Fruit fly (Drosophila melanogaster): Measurements from ENCODE around the gene CG31659.

Gene CG31659

DNA sequence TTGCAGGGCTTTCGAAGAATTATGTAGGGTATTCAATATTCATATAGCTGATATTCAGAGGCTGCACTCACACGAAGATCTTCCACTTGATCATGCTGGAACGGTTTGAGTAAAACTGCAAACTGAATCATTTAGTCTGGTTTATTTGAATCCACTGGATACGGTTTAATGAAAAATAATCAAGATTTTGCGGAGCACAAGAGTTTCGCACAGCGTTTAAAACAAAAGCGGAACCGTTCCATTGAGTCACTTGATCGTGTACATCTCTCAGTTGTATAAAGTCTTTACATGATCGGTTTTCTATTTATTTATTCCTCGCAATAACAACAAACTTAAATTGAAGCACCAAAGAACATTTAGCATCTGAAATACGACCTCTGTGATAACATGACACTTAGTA lies at the start of gene CG31659:
Gene CG31659, minus strand, starts transcription at position 101 of the 400 bp plus-strand sequence.
- TF ChIP-seq ttk (optimal IDR thresholded peaks at IDR 0.05) (no peak), Sin3A (optimal IDR thresholded peaks at IDR 0.05) (no peak), psq (optimal IDR thresholded peaks at IDR 0.05) (no peak), h (optimal IDR thresholded peaks at IDR 0.05) (no peak)

DNA sequence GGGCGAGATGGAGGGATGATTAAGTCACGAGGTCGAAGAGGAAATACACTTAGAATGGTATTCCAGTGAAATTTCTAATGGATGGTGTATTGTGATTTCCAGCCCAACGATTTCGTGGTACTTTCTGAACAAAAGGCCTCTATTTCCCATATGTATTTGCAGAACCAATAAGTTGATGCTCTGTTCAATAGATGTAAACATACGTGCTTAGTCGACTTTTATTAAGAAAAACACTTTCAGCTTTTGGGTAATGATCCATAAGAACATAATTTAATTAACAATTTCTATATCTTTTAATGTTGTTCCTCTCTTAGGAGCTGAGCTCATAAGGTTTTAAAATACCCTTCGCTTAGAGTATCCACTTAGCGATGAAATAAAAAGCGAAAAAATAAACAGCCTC lies 46.0 kb upstream of the CG31659 start:
- TF ChIP-seq Myc (optimal IDR thresholded peaks at IDR 0.05) (no peak), ttk (optimal IDR thresholded peaks at IDR 0.05) (no peak), psq (optimal IDR thresholded peaks at IDR 0.05) (no peak), h (optimal IDR thresholded peaks at IDR 0.05) (no peak), Sin3A (optimal IDR thresholded peaks at IDR 0.05) (no peak), insv (optimal IDR thresholded peaks at IDR 0.05) (no peak)

DNA sequence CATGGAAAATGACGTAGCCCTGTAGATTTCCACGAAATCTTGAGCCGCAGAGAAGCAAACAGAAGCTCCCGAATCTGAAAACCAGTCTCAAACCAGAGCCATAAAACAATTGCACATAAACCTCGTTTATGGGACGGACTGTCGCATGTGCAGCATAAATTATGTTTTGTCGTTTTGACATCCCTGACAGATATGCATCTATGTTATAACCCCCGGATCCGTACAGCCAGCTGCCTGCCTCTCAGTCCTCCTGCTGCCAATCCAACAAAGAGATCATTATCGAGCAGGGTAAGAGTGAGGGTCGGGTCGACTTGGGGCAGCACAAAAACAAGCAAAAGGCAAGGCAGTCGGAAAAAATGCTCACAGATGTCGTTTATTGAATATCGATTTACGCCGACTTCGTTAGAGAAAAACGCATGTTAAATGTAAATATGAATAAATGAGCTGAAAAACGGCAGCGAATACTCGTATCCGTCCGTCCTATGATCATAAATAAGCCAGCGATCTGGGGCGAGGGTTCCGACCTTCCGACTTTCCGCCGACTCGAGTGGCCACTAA lies 45.4 kb upstream of the CG31659 start:
- no peak for TF ChIP-seq ttk (optimal IDR thresholded peaks at IDR 0.05)
- TF ChIP-seq Sin3A (optimal IDR thresholded peaks at IDR 0.05) = no peak
- no peak for TF ChIP-seq Myc (optimal IDR thresholded peaks at IDR 0.05)
- no peak for TF ChIP-seq psq (optimal IDR thresholded peaks at IDR 0.05)
- TF ChIP-seq h (optimal IDR thresholded peaks at IDR 0.05) = no peak
- no peak for TF ChIP-seq insv (optimal IDR thresholded peaks at IDR 0.05)

DNA sequence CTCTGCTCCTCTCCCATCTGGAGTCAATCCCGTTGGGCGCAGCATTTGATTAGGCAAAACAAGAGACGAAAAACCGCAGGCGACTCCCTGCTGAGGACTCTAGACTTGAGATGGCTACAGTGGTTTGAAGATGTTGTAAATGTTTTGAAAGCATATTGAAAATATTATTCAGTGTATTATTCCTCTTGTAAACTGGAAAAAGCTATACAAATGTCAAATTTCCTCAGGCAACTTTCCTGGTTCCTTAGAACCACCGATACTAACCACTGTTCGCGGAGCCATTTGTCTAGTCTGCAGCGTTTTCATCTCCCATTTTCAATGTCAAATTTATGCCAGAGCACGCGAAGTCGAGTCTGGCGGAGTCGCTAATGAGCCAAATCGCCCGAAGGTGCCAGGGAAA lies 43.1 kb upstream of the CG31659 start:
- TF ChIP-seq insv (optimal IDR thresholded peaks at IDR 0.05) (no peak), ttk (optimal IDR thresholded peaks at IDR 0.05) (no peak)

DNA sequence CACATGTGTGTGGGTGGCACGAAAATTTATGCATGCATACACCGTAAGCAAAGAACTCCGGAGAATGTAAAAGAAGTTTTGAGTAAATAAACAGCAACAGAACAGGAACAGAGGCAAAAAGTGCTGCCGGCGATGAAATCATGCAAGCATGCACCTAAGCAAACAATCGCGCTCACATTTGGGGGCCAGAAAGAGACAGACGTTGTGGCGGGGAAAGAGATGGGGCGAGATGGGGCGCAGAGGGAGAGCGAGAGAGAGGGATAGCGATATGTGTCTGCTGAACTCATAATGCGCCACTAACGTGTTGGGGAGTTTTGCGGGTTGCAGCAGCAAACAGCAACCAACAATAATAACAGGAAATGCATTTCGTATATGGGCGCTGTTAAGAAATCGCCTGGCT lies 39.8 kb upstream of the CG31659 start:
- TF ChIP-seq ttk (optimal IDR thresholded peaks at IDR 0.05) = no peak
- no peak for TF ChIP-seq Myc (optimal IDR thresholded peaks at IDR 0.05)
- TF ChIP-seq psq (optimal IDR thresholded peaks at IDR 0.05) = no peak
- TF ChIP-seq h (optimal IDR thresholded peaks at IDR 0.05) = no peak

DNA sequence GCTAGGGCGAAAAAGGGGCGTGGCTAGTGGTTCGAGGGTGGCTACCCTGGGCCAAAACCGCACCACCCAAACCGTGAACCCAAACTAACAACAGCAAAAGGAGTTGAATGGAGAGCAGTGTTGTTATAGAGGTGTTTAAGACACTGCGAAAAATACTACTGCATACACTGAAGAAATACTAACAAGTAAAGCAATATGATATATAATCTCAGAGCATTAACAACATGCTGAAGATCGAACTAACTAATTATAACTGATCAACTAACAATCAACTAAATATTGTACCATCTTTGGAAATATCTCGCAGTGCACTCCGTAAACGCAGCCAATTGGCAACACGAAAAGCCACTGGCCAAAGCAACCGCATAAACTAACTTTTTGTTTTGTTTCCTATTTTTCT lies 34.0 kb upstream of the CG31659 start:
- TF ChIP-seq Sin3A (optimal IDR thresholded peaks at IDR 0.05) = no peak
- no peak for TF ChIP-seq h (optimal IDR thresholded peaks at IDR 0.05)
- TF ChIP-seq ttk (optimal IDR thresholded peaks at IDR 0.05) = no peak
- no peak for TF ChIP-seq Myc (optimal IDR thresholded peaks at IDR 0.05)
- no peak for TF ChIP-seq insv (optimal IDR thresholded peaks at IDR 0.05)
- no peak for TF ChIP-seq psq (optimal IDR thresholded peaks at IDR 0.05)

DNA sequence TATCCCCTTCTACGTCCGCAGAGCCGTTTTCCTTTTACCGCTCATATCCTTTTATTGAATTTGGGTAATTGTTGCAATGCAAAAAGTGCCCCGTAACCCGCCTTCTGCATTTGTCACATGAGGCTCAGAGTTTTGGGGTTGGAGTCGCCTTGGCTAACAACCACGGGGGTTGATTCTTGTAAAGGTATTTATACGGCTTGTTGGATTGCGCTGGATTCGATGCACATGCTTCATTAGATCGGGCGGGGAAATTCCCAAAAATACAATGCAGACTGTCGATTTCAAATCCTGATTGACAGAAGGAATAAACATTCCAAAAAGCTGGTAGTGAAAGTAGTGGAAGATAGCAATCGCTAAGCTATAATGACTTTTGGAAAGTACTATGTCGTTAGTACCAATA lies 30.7 kb upstream of the CG31659 start:
- TF ChIP-seq ttk (optimal IDR thresholded peaks at IDR 0.05) (no peak), Myc (optimal IDR thresholded peaks at IDR 0.05) (no peak), psq (optimal IDR thresholded peaks at IDR 0.05) (no peak), h (optimal IDR thresholded peaks at IDR 0.05) (no peak), insv (optimal IDR thresholded peaks at IDR 0.05) (no peak), Sin3A (optimal IDR thresholded peaks at IDR 0.05) (no peak)

DNA sequence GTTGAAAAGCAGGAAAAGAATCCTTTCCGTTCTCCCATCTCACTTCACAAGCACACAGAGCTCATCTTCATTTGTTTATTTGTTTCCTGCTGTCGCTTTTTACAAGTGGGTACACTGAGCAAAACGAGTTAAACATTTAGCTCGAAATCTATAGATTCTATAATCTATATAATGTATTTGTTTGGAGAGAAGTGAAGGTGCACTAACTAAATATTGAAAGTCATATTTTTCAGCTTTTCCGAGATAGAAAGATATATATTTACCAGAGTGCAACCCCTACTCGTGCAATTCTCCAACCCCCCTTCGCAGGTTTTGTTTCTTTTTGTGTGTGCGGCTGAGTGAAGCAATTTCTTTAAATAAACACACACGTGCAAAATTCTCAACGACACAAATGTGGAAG lies 28.2 kb upstream of the CG31659 start:
- no peak for TF ChIP-seq psq (optimal IDR thresholded peaks at IDR 0.05)
- no peak for TF ChIP-seq Myc (optimal IDR thresholded peaks at IDR 0.05)
- no peak for TF ChIP-seq Sin3A (optimal IDR thresholded peaks at IDR 0.05)
- no peak for TF ChIP-seq h (optimal IDR thresholded peaks at IDR 0.05)
- no peak for TF ChIP-seq insv (optimal IDR thresholded peaks at IDR 0.05)
- no peak for TF ChIP-seq ttk (optimal IDR thresholded peaks at IDR 0.05)

DNA sequence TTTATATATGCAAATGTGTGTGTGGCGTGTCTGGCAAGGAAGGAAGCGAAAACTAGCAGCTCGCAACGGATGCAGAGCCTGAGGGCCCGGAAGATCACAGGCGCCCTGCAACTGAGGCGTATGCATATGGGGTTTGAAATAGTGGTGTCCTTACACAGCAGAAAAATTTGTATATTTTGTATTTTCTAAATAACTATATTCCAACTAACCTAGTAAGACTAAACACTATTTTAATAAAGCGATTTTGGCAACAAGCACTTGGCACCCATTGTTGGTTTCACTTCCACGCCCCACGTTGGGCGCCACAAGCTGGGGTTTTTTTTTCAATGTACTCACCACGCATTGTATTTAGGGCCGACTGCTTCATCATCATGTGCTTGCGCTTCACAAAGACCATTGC lies 26.9 kb upstream of the CG31659 start:
- TF ChIP-seq psq (optimal IDR thresholded peaks at IDR 0.05) (no peak), Myc (optimal IDR thresholded peaks at IDR 0.05) (no peak), h (optimal IDR thresholded peaks at IDR 0.05) (no peak), insv (optimal IDR thresholded peaks at IDR 0.05) (no peak), ttk (optimal IDR thresholded peaks at IDR 0.05) (no peak), Sin3A (optimal IDR thresholded peaks at IDR 0.05) (no peak)

DNA sequence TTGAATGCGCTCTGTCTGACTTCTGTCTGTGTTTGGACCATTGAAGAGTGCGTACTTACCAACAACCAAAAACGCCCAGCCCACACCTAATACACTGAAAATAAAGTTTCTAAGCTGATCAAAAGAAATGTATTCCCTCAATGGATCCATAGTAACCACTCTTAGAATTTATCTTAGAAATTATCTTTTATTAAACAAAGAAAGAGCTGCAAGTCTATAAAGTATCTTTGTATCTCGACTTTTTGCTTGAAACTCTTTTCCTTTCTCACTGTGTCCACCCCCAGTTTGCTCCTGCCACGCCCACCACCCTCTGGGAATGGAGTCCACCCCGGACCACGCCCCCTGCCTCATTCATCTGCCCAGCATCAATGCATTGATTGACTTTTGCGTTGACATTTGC lies 18.0 kb upstream of the CG31659 start:
- TF ChIP-seq Sin3A (optimal IDR thresholded peaks at IDR 0.05) = no peak
- TF ChIP-seq psq (optimal IDR thresholded peaks at IDR 0.05) = no peak
- TF ChIP-seq h (optimal IDR thresholded peaks at IDR 0.05) = no peak
- no peak for TF ChIP-seq ttk (optimal IDR thresholded peaks at IDR 0.05)
- TF ChIP-seq insv (optimal IDR thresholded peaks at IDR 0.05) = no peak
- TF ChIP-seq Myc (optimal IDR thresholded peaks at IDR 0.05) = no peak

DNA sequence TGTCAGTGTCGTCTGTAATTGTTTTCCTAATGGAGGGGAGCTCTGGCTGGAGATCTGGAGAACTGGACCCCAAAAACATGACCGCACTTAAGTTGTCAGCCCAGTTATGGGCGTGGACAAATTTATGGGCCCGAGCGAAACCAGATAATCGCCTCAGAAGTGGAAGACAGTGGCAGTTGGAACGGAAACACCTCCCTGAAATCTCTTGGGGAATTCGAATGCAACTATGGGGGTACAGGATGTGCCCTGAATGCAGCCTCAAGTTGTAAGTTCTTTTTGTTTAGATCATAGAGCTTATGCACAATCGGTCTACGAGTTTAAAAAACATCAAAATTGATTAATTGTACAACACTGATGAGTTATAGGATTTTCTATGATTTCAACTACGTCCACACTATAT lies 8.1 kb upstream of the CG31659 start, which contains the start of gene CG14346:
Gene CG14346, plus strand, starts transcription at position 301 of the 400 bp plus-strand sequence.
- no peak for TF ChIP-seq insv (optimal IDR thresholded peaks at IDR 0.05)
- TF ChIP-seq ttk (optimal IDR thresholded peaks at IDR 0.05) = no peak
- TF ChIP-seq Sin3A (optimal IDR thresholded peaks at IDR 0.05) = no peak
- no peak for TF ChIP-seq Myc (optimal IDR thresholded peaks at IDR 0.05)
- TF ChIP-seq h (optimal IDR thresholded peaks at IDR 0.05) = no peak
- TF ChIP-seq psq (optimal IDR thresholded peaks at IDR 0.05) = no peak

DNA sequence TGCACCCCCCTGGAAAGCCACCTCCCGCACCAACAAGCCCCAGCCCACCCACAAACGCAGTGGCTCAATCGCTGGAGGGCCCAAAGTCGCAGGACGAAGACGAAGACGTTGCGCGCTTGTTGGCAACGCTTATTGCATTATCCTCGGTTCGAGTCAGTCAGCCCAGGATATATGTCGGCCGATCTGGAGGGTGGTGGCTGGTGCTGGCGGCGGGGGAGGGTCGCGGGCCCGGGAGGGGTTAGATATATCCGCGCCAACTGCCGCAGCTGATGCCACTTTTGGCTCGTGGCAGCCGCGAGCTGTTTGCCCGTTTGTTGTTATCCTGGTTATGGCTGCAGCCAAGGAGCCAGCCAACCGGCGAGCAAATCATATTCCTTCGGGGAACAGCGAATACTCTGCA lies 5.4 kb upstream of the CG31659 start:
- TF ChIP-seq ttk (optimal IDR thresholded peaks at IDR 0.05) (no peak), Myc (optimal IDR thresholded peaks at IDR 0.05) (no peak), Sin3A (optimal IDR thresholded peaks at IDR 0.05) (no peak), insv (optimal IDR thresholded peaks at IDR 0.05) (no peak), psq (optimal IDR thresholded peaks at IDR 0.05) (no peak), h (optimal IDR thresholded peaks at IDR 0.05) (no peak)

DNA sequence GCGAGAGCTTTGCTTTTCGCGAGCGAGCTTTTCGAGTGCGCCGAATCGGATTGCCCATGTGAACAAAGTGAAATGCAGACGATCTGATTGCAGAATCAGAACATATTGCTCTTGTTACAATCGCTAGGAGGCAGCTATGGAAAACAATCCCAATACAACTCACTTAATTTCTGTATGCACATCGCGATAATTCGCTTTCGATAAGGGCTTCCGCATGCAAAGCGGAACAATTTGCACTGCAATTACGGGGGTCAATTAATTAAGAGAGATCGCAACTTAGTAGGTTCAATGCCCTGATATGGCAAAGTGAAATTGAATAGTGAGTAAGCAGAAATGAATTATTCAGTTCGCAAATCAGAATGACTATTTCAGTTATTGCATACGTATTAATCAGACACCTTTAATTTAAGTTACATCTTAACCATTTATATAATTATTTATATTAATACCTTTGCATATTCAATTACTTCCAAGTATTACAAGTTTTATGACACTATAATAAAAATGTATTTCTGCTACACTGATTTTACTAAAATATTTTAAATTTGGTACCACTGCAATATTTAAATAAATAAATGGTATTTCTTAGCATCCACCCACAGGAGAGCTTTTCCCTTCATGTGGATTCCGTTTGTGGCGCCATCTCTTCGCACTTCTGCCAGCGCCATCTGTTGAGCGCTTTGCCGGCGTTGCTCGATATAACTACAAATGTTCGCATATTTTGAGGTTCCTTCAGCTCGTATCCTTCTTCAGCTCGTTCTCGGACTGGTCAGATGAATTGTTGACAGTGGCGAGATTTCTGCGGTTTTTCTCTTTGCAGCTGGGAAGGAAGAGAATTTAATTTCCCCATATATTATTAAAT lies 2.4 kb upstream of the CG31659 start, which contains the start of gene NLaz:
Gene NLaz, minus strand, starts transcription at position 51 of the 862 bp plus-strand sequence.
- no peak for TF ChIP-seq insv (optimal IDR thresholded peaks at IDR 0.05)
- no peak for TF ChIP-seq psq (optimal IDR thresholded peaks at IDR 0.05)
- TF ChIP-seq Myc (optimal IDR thresholded peaks at IDR 0.05) = no peak
- no peak for TF ChIP-seq h (optimal IDR thresholded peaks at IDR 0.05)
- TF ChIP-seq ttk (optimal IDR thresholded peaks at IDR 0.05) = no peak
- TF ChIP-seq Sin3A (optimal IDR thresholded peaks at IDR 0.05) = no peak
